Worm (Caenorhabditis elegans) whole organism, L4 larva: ENCODE measurements around the gene dpy-28.

ENCODE experiments used
- R02D3.7 ChIP-seq: fragments of 150-350 bp; sonication (generic microtip); optimal IDR thresholded peaks from 3 replicates; lab custom pipeline; 2014; ENCODE audit warnings: missing biosample characterization, missing genetic modification characterization
- Y5F2A.4 ChIP-seq: fragments of 200-800 bp; sonication (Bioruptor generic); optimal IDR thresholded peaks from 2 replicates; lab custom pipeline; 2018; ENCODE audit warnings: mild to moderate bottlenecking, missing genetic modification characterization, missing compliant biosample characterization
- ama-1 ChIP-seq: fragments of 150-350 bp; optimal IDR thresholded peaks from 2 replicates; lab custom pipeline; 2014; ENCODE audit warnings: inconsistent platforms, mixed read lengths
- nhr-10 ChIP-seq: fragments of 150-350 bp; optimal IDR thresholded peaks from 2 replicates; lab custom pipeline; 2014; ENCODE audit warnings: missing biosample characterization, missing genetic modification characterization
- nhr-11 ChIP-seq: fragments of 150-350 bp; optimal IDR thresholded peaks from 2 replicates; lab custom pipeline; 2014; ENCODE audit warnings: missing biosample characterization, missing genetic modification characterization
- skn-1 ChIP-seq: fragments of 150-350 bp; optimal IDR thresholded peaks from 2 replicates; lab custom pipeline; 2014; ENCODE audit warnings: missing biosample characterization, missing genetic modification characterization
- spr-3 ChIP-seq: fragments of 200-800 bp; sonication (Bioruptor generic); optimal IDR thresholded peaks from 2 replicates; lab custom pipeline; 2018; ENCODE audit warnings: mild to moderate bottlenecking, missing genetic modification characterization, missing compliant biosample characterization

- TF ChIP-seq ama-1 (no peak), nhr-11 (tag; lab: Kevin White, UChicago) (peak; percentile 64), Y5F2A.4 (GFP tag; lab: Kevin White, UChicago) (no peak), spr-3 (GFP tag; lab: Kevin White, UChicago) (no peak), nhr-10 (tag; lab: Kevin White, UChicago) (no peak), skn-1 (tag; lab: Kevin White, UChicago) (no peak), R02D3.7 (tag; lab: Kevin White, UChicago) (no peak)
Measured at ce11 chrIII:10818364-10818763, 55.4 kb downstream of the dpy-28 start.
